Fruit fly (Drosophila melanogaster) whole organism, embryonic: ENCODE measurements around the gene Polr1F.
A peak's percentile ranks its signal among the peaks of the same experiment; 100 is the strongest.

Experiments
- Bdp1 ChIP-seq: fragments of 200-800 bp; sonication (Bioruptor generic); optimal IDR thresholded peaks from 3 replicates; lab custom pipeline; 2016; ENCODE audit warnings: missing biosample characterization, missing genetic modification characterization
- CG10274 ChIP-seq: fragments of 200-800 bp; sonication (Bioruptor generic); optimal IDR thresholded peaks from 3 replicates; lab custom pipeline; 2017; ENCODE audit warnings: missing biosample characterization, mild to moderate bottlenecking, missing genetic modification characterization
- CG10543 ChIP-seq: fragments of 200-800 bp; sonication (Bioruptor generic); optimal IDR thresholded peaks from 3 replicates; lab custom pipeline; 2017; ENCODE audit warnings: missing biosample characterization, mild to moderate bottlenecking, missing genetic modification characterization, moderate library complexity
- CG13424 ChIP-seq: fragments of 200-800 bp; sonication (Bioruptor generic); optimal IDR thresholded peaks from 2 replicates; lab custom pipeline; 2019; ENCODE audit warnings: missing biosample characterization, mild to moderate bottlenecking, missing genetic modification characterization, moderate library complexity
- CG13624 ChIP-seq: fragments of 200-800 bp; sonication (Bioruptor generic); optimal IDR thresholded peaks from 2 replicates; lab custom pipeline; 2016; ENCODE audit warnings: missing biosample characterization, missing genetic modification characterization
- CG13775 ChIP-seq: fragments of 200-800 bp; sonication (Bioruptor generic); optimal IDR thresholded peaks from 3 replicates; lab custom pipeline; 2017; ENCODE audit warnings: missing biosample characterization, mild to moderate bottlenecking, missing genetic modification characterization
- CG14860 ChIP-seq: fragments of 200-800 bp; sonication (Bioruptor generic); IDR thresholded peaks from 3 replicates; pipeline ENCODE4 v1.3.6; 2022; ENCODE audit warnings: missing biosample characterization, missing genetic modification characterization; ENCODE audit not compliant: partially characterized antibody
- CG15073 ChIP-seq: fragments of 200-800 bp; sonication (Bioruptor generic); optimal IDR thresholded peaks from 2 replicates; lab custom pipeline; 2016; ENCODE audit warnings: missing biosample characterization, missing genetic modification characterization
- CG17328 ChIP-seq: fragments of 200-800 bp; sonication (Bioruptor generic); IDR thresholded peaks from 2 replicates; pipeline ENCODE4 v1.3.6; 2022; ENCODE audit warnings: missing biosample characterization, missing genetic modification characterization
- CG1792 ChIP-seq: fragments of 200-800 bp; sonication (Bioruptor generic); optimal IDR thresholded peaks from 2 replicates; lab custom pipeline; 2016; ENCODE audit warnings: missing biosample characterization, missing genetic modification characterization
- CG2875 ChIP-seq: fragments of 200-800 bp; sonication (Bioruptor generic); optimal IDR thresholded peaks from 2 replicates; lab custom pipeline; 2017; ENCODE audit warnings: missing biosample characterization, mild to moderate bottlenecking, missing genetic modification characterization, missing genetic modification reagents
- CG31388 ChIP-seq: fragments of 200-800 bp; sonication (Bioruptor generic); optimal IDR thresholded peaks from 2 replicates; lab custom pipeline; 2016; ENCODE audit warnings: missing biosample characterization, missing genetic modification characterization
- CG32767 ChIP-seq: fragments of 200-800 bp; sonication (Bioruptor generic); IDR thresholded peaks from 2 replicates; pipeline ENCODE4 v1.3.6; 2022; ENCODE audit warnings: missing biosample characterization, missing genetic modification characterization
- CG32772 ChIP-seq: fragments of 200-800 bp; sonication (Bioruptor generic); IDR thresholded peaks from 2 replicates; pipeline ENCODE4 v1.3.6; 2022; ENCODE audit warnings: missing biosample characterization, missing genetic modification characterization
- CG33557 ChIP-seq: fragments of 200-800 bp; sonication (Bioruptor generic); optimal IDR thresholded peaks from 2 replicates; lab custom pipeline; 2019; ENCODE audit warnings: missing biosample characterization, mild to moderate bottlenecking, missing genetic modification characterization, moderate library complexity
- CG34422 ChIP-seq: fragments of 200-800 bp; sonication (Bioruptor generic); IDR thresholded peaks from 3 replicates; pipeline ENCODE4 v1.3.6; 2022; ENCODE audit warnings: missing biosample characterization, missing genetic modification characterization
- CG42726 ChIP-seq: fragments of 200-800 bp; sonication (Bioruptor generic); IDR thresholded peaks from 2 replicates; pipeline ENCODE4 v1.3.6; 2022; ENCODE audit warnings: missing biosample characterization, missing genetic modification characterization; ENCODE audit not compliant: partially characterized antibody
- CG4404 ChIP-seq: fragments of 200-800 bp; sonication (Bioruptor generic); IDR thresholded peaks from 2 replicates; pipeline ENCODE4 v1.3.6; 2022; ENCODE audit warnings: missing biosample characterization, missing genetic modification characterization
- CG9215 ChIP-seq: fragments of 200-800 bp; sonication (Bioruptor generic); IDR thresholded peaks from 2 replicates; pipeline ENCODE4 v1.3.6; 2022; ENCODE audit warnings: missing biosample characterization, missing genetic modification characterization
- CG9876 ChIP-seq: fragments of 200-800 bp; sonication (Bioruptor generic); optimal IDR thresholded peaks from 2 replicates; lab custom pipeline; 2016; ENCODE audit warnings: missing biosample characterization, missing genetic modification characterization
- CrebB ChIP-seq: fragments of 200-800 bp; sonication (Bioruptor generic); optimal IDR thresholded peaks from 3 replicates; lab custom pipeline; 2018; ENCODE audit warnings: missing biosample characterization, mild to moderate bottlenecking, missing genetic modification characterization
- Ets97D ChIP-seq: fragments of 200-800 bp; sonication (Bioruptor generic); optimal IDR thresholded peaks from 3 replicates; lab custom pipeline; 2016; ENCODE audit warnings: missing biosample characterization, missing genetic modification characterization
- HLH3B ChIP-seq: fragments of 200-800 bp; sonication (Bioruptor generic); IDR thresholded peaks from 2 replicates; pipeline ENCODE4 v1.3.6; 2022; ENCODE audit warnings: missing biosample characterization, missing genetic modification characterization
- HmgD ChIP-seq: fragments of 200-800 bp; sonication (Bioruptor generic); optimal IDR thresholded peaks from 3 replicates; lab custom pipeline; 2016; ENCODE audit warnings: missing biosample characterization, missing genetic modification characterization
- Hmr ChIP-seq: fragments of 200-800 bp; sonication (Bioruptor generic); optimal IDR thresholded peaks from 3 replicates; lab custom pipeline; 2017; ENCODE audit warnings: mild to moderate bottlenecking, missing biosample characterization, missing genetic modification reagents, missing genetic modification characterization
- Hr39 ChIP-seq: fragments of >200 bp; optimal IDR thresholded peaks from 2 replicates; lab custom pipeline; 2017
- Kr ChIP-seq: fragments of 200-800 bp; sonication (Bioruptor generic); optimal IDR thresholded peaks from 2 replicates; lab custom pipeline; 2017; ENCODE audit warnings: missing biosample characterization, mild to moderate bottlenecking, missing genetic modification characterization
- Lhr ChIP-seq: fragments of 200-800 bp; sonication (Bioruptor generic); optimal IDR thresholded peaks from 3 replicates; lab custom pipeline; 2017; ENCODE audit warnings: mild to moderate bottlenecking, missing biosample characterization, missing genetic modification reagents, missing genetic modification characterization
- NK7.1 ChIP-seq: fragments of 200-800 bp; sonication (Bioruptor generic); optimal IDR thresholded peaks from 3 replicates; lab custom pipeline; 2016; ENCODE audit warnings: missing biosample characterization, missing genetic modification characterization
- Nf-YB ChIP-seq: fragments of 200-800 bp; sonication (Bioruptor generic); optimal IDR thresholded peaks from 3 replicates; lab custom pipeline; 2019; ENCODE audit warnings: missing biosample characterization, mild to moderate bottlenecking, missing genetic modification characterization, moderate library complexity
- Oaz ChIP-seq: fragments of 200-800 bp; sonication (Bioruptor generic); IDR thresholded peaks from 2 replicates; pipeline ENCODE4 v1.3.6; 2022; ENCODE audit warnings: missing biosample characterization, missing genetic modification characterization
- Optix ChIP-seq: fragments of 200-800 bp; sonication (Bioruptor generic); IDR thresholded peaks from 3 replicates; pipeline ENCODE4 v1.3.6; 2022; ENCODE audit warnings: missing biosample characterization, missing genetic modification characterization
- PHDP ChIP-seq: fragments of 200-800 bp; sonication (Bioruptor generic); optimal IDR thresholded peaks from 3 replicates; lab custom pipeline; 2018; ENCODE audit warnings: missing biosample characterization, mild to moderate bottlenecking, missing genetic modification characterization, moderate library complexity
- Rx ChIP-seq: fragments of 200-800 bp; sonication (Bioruptor generic); IDR thresholded peaks from 2 replicates; pipeline ENCODE4 v1.3.6; 2022; ENCODE audit warnings: missing biosample characterization, missing genetic modification characterization
- Spps ChIP-seq: fragments of 200-800 bp; sonication (Bioruptor generic); optimal IDR thresholded peaks from 2 replicates; lab custom pipeline; 2018; ENCODE audit warnings: missing biosample characterization, mild to moderate bottlenecking, missing genetic modification characterization
- Xbp1 ChIP-seq: fragments of 200-800 bp; sonication (Bioruptor generic); optimal IDR thresholded peaks from 3 replicates; lab custom pipeline; 2016; ENCODE audit warnings: missing biosample characterization, mild to moderate bottlenecking, missing genetic modification characterization
- caup ChIP-seq: fragments of 200-800 bp; sonication (Bioruptor generic); optimal IDR thresholded peaks from 3 replicates; lab custom pipeline; 2017; ENCODE audit warnings: missing biosample characterization, mild to moderate bottlenecking, missing genetic modification characterization, moderate library complexity; ENCODE audit not compliant: severe bottlenecking
- dati ChIP-seq: fragments of 200-800 bp; sonication (Bioruptor generic); IDR thresholded peaks from 2 replicates; pipeline ENCODE4 v1.3.6; 2022; ENCODE audit warnings: missing biosample characterization, missing genetic modification characterization
- eve ChIP-seq, 2 experiments: fragments of >200 bp; optimal IDR thresholded peaks; 2 replicates each; lab custom pipeline; 2017; ENCODE audit warnings: missing biosample characterization in 2 of 2, missing genetic modification characterization in 2 of 2
- fd102C ChIP-seq: fragments of 200-800 bp; sonication (Bioruptor generic); optimal IDR thresholded peaks from 2 replicates; lab custom pipeline; 2018; ENCODE audit warnings: missing biosample characterization, mild to moderate bottlenecking, missing genetic modification characterization, moderate library complexity
- grau ChIP-seq: fragments of 200-800 bp; optimal IDR thresholded peaks from 3 replicates; lab custom pipeline; 2019; ENCODE audit warnings: missing biosample characterization, mild to moderate bottlenecking, missing genetic modification characterization, moderate library complexity
- inv ChIP-seq: fragments of 200-800 bp; sonication (Bioruptor generic); IDR thresholded peaks from 2 replicates; pipeline ENCODE4 v1.3.6; 2022; ENCODE audit warnings: missing biosample characterization, missing genetic modification characterization; ENCODE audit not compliant: partially characterized antibody
- jumu ChIP-seq: fragments of 200-800 bp; sonication (Bioruptor generic); optimal IDR thresholded peaks from 3 replicates; lab custom pipeline; 2016; ENCODE audit warnings: missing biosample characterization, missing genetic modification characterization
- kni ChIP-seq: fragments of 200-800 bp; sonication (Bioruptor generic); optimal IDR thresholded peaks from 3 replicates; lab custom pipeline; 2017; ENCODE audit warnings: mild to moderate bottlenecking, missing biosample characterization, missing genetic modification reagents, missing genetic modification characterization
- maf-S ChIP-seq: fragments of 200-800 bp; sonication (Bioruptor generic); optimal IDR thresholded peaks from 2 replicates; lab custom pipeline; 2016; ENCODE audit warnings: missing biosample characterization, missing genetic modification characterization
- nom ChIP-seq: fragments of 200-800 bp; sonication (Bioruptor generic); optimal IDR thresholded peaks from 2 replicates; lab custom pipeline; 2017; ENCODE audit warnings: missing biosample characterization, missing genetic modification characterization, mild to moderate bottlenecking, moderate library complexity, missing genetic modification reagents
- pita ChIP-seq: fragments of 200-800 bp; sonication (Bioruptor generic); optimal IDR thresholded peaks from 2 replicates; lab custom pipeline; 2017; ENCODE audit warnings: missing biosample characterization, mild to moderate bottlenecking, missing genetic modification characterization
- ranshi ChIP-seq: fragments of 200-800 bp; sonication (Bioruptor generic); IDR thresholded peaks from 2 replicates; pipeline ENCODE4 v1.3.6; 2022; ENCODE audit warnings: missing biosample characterization, missing genetic modification characterization
- salm ChIP-seq: fragments of 200-800 bp; sonication (Bioruptor generic); optimal IDR thresholded peaks from 2 replicates; lab custom pipeline; 2018; ENCODE audit warnings: missing biosample characterization, mild to moderate bottlenecking, missing genetic modification characterization
- sna ChIP-seq: fragments of 200-800 bp; sonication (Bioruptor generic); IDR thresholded peaks from 2 replicates; pipeline ENCODE4 v1.3.6; 2022; ENCODE audit warnings: missing biosample characterization, missing genetic modification characterization; ENCODE audit not compliant: partially characterized antibody

The Polr1F gene

dm6 chr2L:6874526-6875198 is 33.0 kb downstream of the Polr1F start, which contains the start of gene Nlg2 (continued):
- TF ChIP-seq Hmr (GFP tag; lab: Kevin White, UChicago) (peak; percentile 81), Xbp1 (GFP tag; lab: Kevin White, UChicago) (peak; percentile 43), dati (GFP tag; lab: Robert Waterston, UW) (no peak), CG17328 (GFP tag; lab: Robert Waterston, UW) (no peak), CG2875 (GFP tag; lab: Kevin White, UChicago) (no peak), PHDP (tag; lab: Kevin White, UChicago) (peak; percentile 60), Hr39 (lab: Kevin White, UChicago) (no peak), CG33557 (GFP tag; lab: Kevin White, UChicago) (no peak), nom (GFP tag; lab: Kevin White, UChicago) (no peak), Rx (GFP tag; lab: Robert Waterston, UW) (no peak), CG31388 (GFP tag; lab: Kevin White, UChicago) (no peak), CG1792 (no peak), CG34422 (no peak), maf-S (GFP tag; lab: Kevin White, UChicago) (no peak), Spps (no peak), sna (GFP tag; lab: Robert Waterston, UW) (no peak), CG13624 (GFP tag; lab: Kevin White, UChicago) (no peak), CG4404 (GFP tag; lab: Robert Waterston, UW) (no peak), CG10543 (GFP tag; lab: Kevin White, UChicago) (peak; percentile 48), Oaz (no peak), CG9215 (GFP tag; lab: Robert Waterston, UW) (no peak), jumu (GFP tag; lab: Kevin White, UChicago) (no peak), NK7.1 (GFP tag; lab: Kevin White, UChicago) (no peak), inv (GFP tag; lab: Robert Waterston, UW) (no peak), grau (tag; lab: Kevin White, UChicago) (peak; percentile 75), CG15073 (no peak), Nf-YB (GFP tag; lab: Kevin White, UChicago) (peak; percentile 44), CG32772 (GFP tag; lab: Robert Waterston, UW) (no peak), pita (GFP tag; lab: Kevin White, UChicago) (no peak), Kr (GFP tag; lab: Kevin White, UChicago) (no peak), Lhr (GFP tag; lab: Kevin White, UChicago) (no peak), ranshi (GFP tag; lab: Robert Waterston, UW) (no peak), Ets97D (GFP tag; lab: Kevin White, UChicago) (no peak), HmgD (GFP tag; lab: Kevin White, UChicago) (no peak), salm (tag; lab: Kevin White, UChicago) (peak; percentile 9), Bdp1 (GFP tag; lab: Kevin White, UChicago) (no peak), CG32767 (GFP tag; lab: Robert Waterston, UW) (no peak), Optix (GFP tag; lab: Robert Waterston, UW) (no peak), CrebB (tag; lab: Kevin White, UChicago) (no peak), CG42726 (GFP tag; lab: Robert Waterston, UW) (no peak), CG10274 (GFP tag; lab: Kevin White, UChicago) (no peak), kni (GFP tag; lab: Kevin White, UChicago) (no peak), fd102C (GFP tag; lab: Kevin White, UChicago) (no peak), eve (GFP tag; optimal IDR thresholded peaks at IDR 0.05; lab: Kevin White, UChicago) (peak in 1 of 2 experiments; percentile 73), CG14860 (no peak), HLH3B (GFP tag; lab: Robert Waterston, UW) (no peak), CG13775 (GFP tag; lab: Kevin White, UChicago) (peak; percentile 48), CG9876 (no peak), CG13424 (tag; lab: Kevin White, UChicago) (peak; percentile 76), caup (GFP tag; lab: Kevin White, UChicago) (peak; percentile 67)
